Fruit fly (Drosophila melanogaster) whole organism, embryonic: ENCODE results near the gene CG7656.

Experiments
- Bdp1 ChIP-seq: fragments of 200-800 bp; sonication (Bioruptor generic); optimal IDR thresholded peaks from 3 replicates; lab custom pipeline; 2016; ENCODE audit warnings: missing biosample characterization, missing genetic modification characterization
- BtbVII ChIP-seq: fragments of 200-800 bp; sonication (Bioruptor generic); optimal IDR thresholded peaks from 3 replicates; lab custom pipeline; 2017; ENCODE audit warnings: missing biosample characterization, mild to moderate bottlenecking, missing genetic modification characterization
- CG10654 ChIP-seq: fragments of 200-800 bp; sonication (Bioruptor generic); optimal IDR thresholded peaks from 2 replicates; lab custom pipeline; 2016; ENCODE audit warnings: missing biosample characterization, missing genetic modification characterization
- CG12299 ChIP-seq: fragments of 200-800 bp; sonication (Bioruptor generic); optimal IDR thresholded peaks from 2 replicates; lab custom pipeline; 2018; ENCODE audit warnings: missing biosample characterization, mild to moderate bottlenecking, missing genetic modification characterization
- CG13424 ChIP-seq: fragments of 200-800 bp; sonication (Bioruptor generic); optimal IDR thresholded peaks from 2 replicates; lab custom pipeline; 2019; ENCODE audit warnings: missing biosample characterization, mild to moderate bottlenecking, missing genetic modification characterization, moderate library complexity
- CG14710 ChIP-seq: fragments of 200-800 bp; sonication (Bioruptor generic); optimal IDR thresholded peaks from 3 replicates; lab custom pipeline; 2019; ENCODE audit warnings: missing biosample characterization, mild to moderate bottlenecking, missing genetic modification characterization, moderate library complexity
- CG1647 ChIP-seq: fragments of 200-800 bp; sonication (Bioruptor generic); optimal IDR thresholded peaks from 3 replicates; lab custom pipeline; 2016; ENCODE audit warnings: missing biosample characterization, missing genetic modification characterization
- CG2120 ChIP-seq: fragments of 200-800 bp; sonication (Bioruptor generic); optimal IDR thresholded peaks from 3 replicates; lab custom pipeline; 2016; ENCODE audit warnings: missing biosample characterization, missing genetic modification characterization
- CG2875 ChIP-seq: fragments of 200-800 bp; sonication (Bioruptor generic); optimal IDR thresholded peaks from 2 replicates; lab custom pipeline; 2017; ENCODE audit warnings: missing biosample characterization, mild to moderate bottlenecking, missing genetic modification characterization, missing genetic modification reagents
- CG30431 ChIP-seq: fragments of 200-800 bp; sonication (Bioruptor generic); optimal IDR thresholded peaks from 2 replicates; lab custom pipeline; 2017; ENCODE audit warnings: missing biosample characterization, missing genetic modification characterization
- CG31365 ChIP-seq: fragments of 200-800 bp; sonication (Bioruptor generic); optimal IDR thresholded peaks from 2 replicates; lab custom pipeline; 2018; ENCODE audit warnings: missing biosample characterization, mild to moderate bottlenecking, missing genetic modification characterization
- CG32772 ChIP-seq: fragments of 200-800 bp; sonication (Bioruptor generic); IDR thresholded peaks from 2 replicates; pipeline ENCODE4 v1.3.6; 2022; ENCODE audit warnings: missing biosample characterization, missing genetic modification characterization
- CG3281 ChIP-seq: fragments of 200-800 bp; sonication (Bioruptor generic); optimal IDR thresholded peaks from 3 replicates; lab custom pipeline; 2017; ENCODE audit warnings: missing biosample characterization, mild to moderate bottlenecking, missing genetic modification characterization
- CG4404 ChIP-seq: fragments of 200-800 bp; sonication (Bioruptor generic); IDR thresholded peaks from 2 replicates; pipeline ENCODE4 v1.3.6; 2022; ENCODE audit warnings: missing biosample characterization, missing genetic modification characterization
- CG6175 ChIP-seq: fragments of 200-800 bp; sonication (Bioruptor generic); IDR thresholded peaks from 3 replicates; pipeline ENCODE4 v1.3.6; 2022; ENCODE audit warnings: missing biosample characterization, missing genetic modification characterization
- CG6654 ChIP-seq: fragments of 200-800 bp; sonication (Bioruptor generic); optimal IDR thresholded peaks from 2 replicates; lab custom pipeline; 2017; ENCODE audit warnings: missing biosample characterization, mild to moderate bottlenecking, missing genetic modification characterization
- CG6689 ChIP-seq: fragments of 200-800 bp; sonication (Bioruptor generic); IDR thresholded peaks from 2 replicates; pipeline ENCODE4 v1.3.6; 2022; ENCODE audit warnings: missing biosample characterization, missing genetic modification characterization
- CG6813 ChIP-seq: fragments of 200-800 bp; sonication (Bioruptor generic); optimal IDR thresholded peaks from 2 replicates; lab custom pipeline; 2017; ENCODE audit warnings: missing biosample characterization, missing genetic modification characterization, mild to moderate bottlenecking, moderate library complexity, missing genetic modification reagents
- CG8478 ChIP-seq: fragments of >200 bp; optimal IDR thresholded peaks from 2 replicates; lab custom pipeline; 2018
- CG9727 ChIP-seq: fragments of 200-800 bp; sonication (Bioruptor generic); optimal IDR thresholded peaks from 3 replicates; lab custom pipeline; 2017; ENCODE audit warnings: missing biosample characterization, mild to moderate bottlenecking, missing genetic modification characterization
- Doc3 ChIP-seq: fragments of 200-800 bp; sonication (Bioruptor generic); IDR thresholded peaks from 3 replicates; pipeline ENCODE4 v1.3.6; 2022; ENCODE audit warnings: missing biosample characterization, missing genetic modification characterization; ENCODE audit not compliant: partially characterized antibody
- Ets97D ChIP-seq: fragments of 200-800 bp; sonication (Bioruptor generic); optimal IDR thresholded peaks from 3 replicates; lab custom pipeline; 2016; ENCODE audit warnings: missing biosample characterization, missing genetic modification characterization
- Hand ChIP-seq: fragments of 200-800 bp; sonication (Bioruptor generic); optimal IDR thresholded peaks from 2 replicates; lab custom pipeline; 2017; ENCODE audit warnings: mild to moderate bottlenecking, missing biosample characterization, missing genetic modification reagents, missing genetic modification characterization
- Hsf ChIP-seq: fragments of 200-800 bp; sonication (Bioruptor generic); optimal IDR thresholded peaks from 3 replicates; lab custom pipeline; 2016; ENCODE audit warnings: missing biosample characterization, missing genetic modification characterization
- Max ChIP-seq: fragments of 200-800 bp; sonication (Bioruptor generic); optimal IDR thresholded peaks from 2 replicates; lab custom pipeline; 2016; ENCODE audit warnings: missing biosample characterization, mild to moderate bottlenecking, missing genetic modification characterization
- Opbp ChIP-seq: fragments of 200-800 bp; sonication (Bioruptor generic); IDR thresholded peaks from 3 replicates; pipeline ENCODE4 v1.3.6; 2022; ENCODE audit warnings: missing biosample characterization, missing genetic modification characterization; ENCODE audit not compliant: partially characterized antibody
- Sox102F ChIP-seq: fragments of 200-800 bp; sonication (Bioruptor generic); optimal IDR thresholded peaks from 2 replicates; lab custom pipeline; 2018; ENCODE audit warnings: missing biosample characterization, mild to moderate bottlenecking, missing genetic modification characterization, moderate library complexity
- YL-1 ChIP-seq: fragments of 200-800 bp; sonication (Bioruptor generic); optimal IDR thresholded peaks from 3 replicates; lab custom pipeline; 2017; ENCODE audit warnings: missing biosample characterization, mild to moderate bottlenecking, missing genetic modification characterization
- ab ChIP-seq: fragments of 200-800 bp; sonication (Bioruptor generic); optimal IDR thresholded peaks from 2 replicates; lab custom pipeline; 2016; ENCODE audit warnings: missing biosample characterization, missing genetic modification characterization
- abd-A ChIP-seq: fragments of 200-800 bp; sonication (Bioruptor generic); optimal IDR thresholded peaks from 3 replicates; lab custom pipeline; 2019; ENCODE audit warnings: missing biosample characterization, mild to moderate bottlenecking, missing genetic modification characterization, moderate library complexity
- bcd ChIP-seq: fragments of 200-800 bp; sonication (Bioruptor generic); optimal IDR thresholded peaks from 2 replicates; lab custom pipeline; 2017; ENCODE audit warnings: missing biosample characterization, mild to moderate bottlenecking, missing genetic modification characterization
- bowl ChIP-seq: fragments of 200-800 bp; sonication (Bioruptor generic); IDR thresholded peaks from 2 replicates; pipeline ENCODE4 v1.3.6; 2022; ENCODE audit warnings: missing biosample characterization, missing genetic modification characterization
- dpn ChIP-seq, 2 experiments: fragments of 200-800 bp; sonication (Bioruptor generic); optimal IDR thresholded peaks; 3 replicates each; lab custom pipeline; 2016; ENCODE audit warnings: missing biosample characterization in 2 of 2, missing genetic modification characterization in 2 of 2
- en ChIP-seq: fragments of 200-800 bp; sonication (Bioruptor generic); optimal IDR thresholded peaks from 2 replicates; lab custom pipeline; 2016; ENCODE audit warnings: missing biosample characterization, missing genetic modification characterization
- hkb ChIP-seq, 2 experiments: fragments of 200-800 bp in 1 of 2; fragments of >200 bp in 1 of 2; sonication (Bioruptor generic) in 1 of 2; IDR thresholded peaks in 1 of 2; optimal IDR thresholded peaks in 1 of 2; 2 replicates each; pipeline versions ENCODE4 v1.3.6 to Lab custom; 2017 to 2022; ENCODE audit warnings: missing biosample characterization in 1 of 2, missing genetic modification characterization in 1 of 2
- jing ChIP-seq: fragments of 200-800 bp; sonication (Bioruptor generic); optimal IDR thresholded peaks from 2 replicates; lab custom pipeline; 2018; ENCODE audit warnings: missing biosample characterization, mild to moderate bottlenecking, missing genetic modification characterization
- knrl ChIP-seq: fragments of 200-800 bp; sonication (Bioruptor generic); IDR thresholded peaks from 3 replicates; pipeline ENCODE4 v1.3.6; 2022; ENCODE audit warnings: missing biosample characterization, missing genetic modification characterization; ENCODE audit not compliant: partially characterized antibody
- lab ChIP-seq: fragments of 200-800 bp; sonication (Bioruptor generic); optimal IDR thresholded peaks from 3 replicates; lab custom pipeline; 2017; ENCODE audit warnings: missing biosample characterization, missing genetic modification characterization, mild to moderate bottlenecking, moderate library complexity, missing genetic modification reagents
- oc ChIP-seq: fragments of 200-800 bp; sonication (Bioruptor generic); optimal IDR thresholded peaks from 2 replicates; lab custom pipeline; 2018; ENCODE audit warnings: missing biosample characterization, mild to moderate bottlenecking, missing genetic modification characterization, moderate library complexity
- onecut ChIP-seq: fragments of 200-800 bp; sonication (Bioruptor generic); IDR thresholded peaks from 2 replicates; pipeline ENCODE4 v1.3.6; 2022; ENCODE audit warnings: missing biosample characterization, missing genetic modification characterization
- pan ChIP-seq, 4 experiments: fragments of >200 bp in 3 of 4; fragments of 200-800 bp in 1 of 4; sonication (Bioruptor generic) in 1 of 4; optimal IDR thresholded peaks in 3 of 4; IDR thresholded peaks in 1 of 4; 2 replicates each; pipeline versions ENCODE4 v1.3.6 to Lab custom; 2017 to 2022; ENCODE audit warnings: missing biosample characterization in 2 of 4, missing genetic modification characterization in 2 of 4, mixed read lengths in 1 of 4
- peb ChIP-seq: fragments of 200-800 bp; sonication (Bioruptor generic); IDR thresholded peaks from 2 replicates; pipeline ENCODE4 v1.3.6; 2022; ENCODE audit warnings: missing biosample characterization, missing genetic modification characterization
- pros ChIP-seq: fragments of 200-800 bp; sonication (Bioruptor generic); optimal IDR thresholded peaks from 3 replicates; lab custom pipeline; 2019; ENCODE audit warnings: missing biosample characterization, mild to moderate bottlenecking, missing genetic modification characterization, moderate library complexity
- ranshi ChIP-seq: fragments of 200-800 bp; sonication (Bioruptor generic); IDR thresholded peaks from 2 replicates; pipeline ENCODE4 v1.3.6; 2022; ENCODE audit warnings: missing biosample characterization, missing genetic modification characterization
- sc ChIP-seq, 3 experiments: fragments of >200 bp in 2 of 3; fragments of 200-800 bp in 1 of 3; sonication (Bioruptor generic) in 1 of 3; optimal IDR thresholded peaks; 2 replicates in 2 of 3; 3 replicates in 1 of 3; lab custom pipeline; 2017; ENCODE audit warnings: mild to moderate bottlenecking in 1 of 3, missing biosample characterization in 1 of 3, missing genetic modification characterization in 1 of 3, missing genetic modification reagents in 1 of 3
- sd ChIP-seq: fragments of 200-800 bp; sonication (Bioruptor generic); optimal IDR thresholded peaks from 3 replicates; lab custom pipeline; 2018; ENCODE audit warnings: missing biosample characterization, mild to moderate bottlenecking, missing genetic modification characterization, moderate library complexity
- shn ChIP-seq: fragments of 200-800 bp; sonication (Bioruptor generic); optimal IDR thresholded peaks from 3 replicates; lab custom pipeline; 2016; ENCODE audit warnings: missing biosample characterization, missing genetic modification characterization
- tin ChIP-seq: fragments of 200-800 bp; sonication (Bioruptor generic); optimal IDR thresholded peaks from 3 replicates; lab custom pipeline; 2016; ENCODE audit warnings: missing biosample characterization, missing genetic modification characterization
- tna ChIP-seq: fragments of 200-800 bp; sonication (Bioruptor generic); IDR thresholded peaks from 2 replicates; pipeline ENCODE4 v1.3.6; 2022; ENCODE audit warnings: missing biosample characterization, missing genetic modification characterization; ENCODE audit not compliant: partially characterized antibody

Gene CG7656

DNA sequence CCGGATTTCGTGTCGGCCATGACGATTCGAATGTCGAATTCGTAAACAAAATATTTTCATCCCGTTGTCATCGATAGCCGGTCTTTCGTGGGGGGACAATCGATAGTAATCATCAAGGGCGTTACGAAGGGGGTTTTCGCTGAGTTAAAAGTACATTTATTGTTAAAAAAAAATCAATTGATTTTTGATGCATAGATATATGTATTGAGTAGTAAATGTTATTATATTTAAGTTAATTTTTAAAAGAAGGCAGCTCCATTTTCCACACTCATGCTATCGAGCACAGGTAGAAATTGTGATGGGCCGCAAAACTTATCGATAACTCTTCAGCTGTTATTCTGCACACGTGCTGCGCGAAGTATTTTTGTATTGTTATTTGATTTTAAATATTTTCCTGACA lies 7.5 kb downstream of the CG7656 start, which contains the start of the genes mrn and CG12301 (continued):
- TF ChIP-seq tin (GFP tag; lab: Kevin White, UChicago) (peak; percentile 80), pan (optimal IDR thresholded peaks at IDR 0.05; lab: Kevin White, UChicago) (no peak), pan (GFP tag; optimal IDR thresholded peaks at IDR 0.05 in 1 of 2, IDR thresholded peaks at IDR 0.05 in 1 of 2) (peak in 1 of 2 experiments; percentile 96), CG4404 (GFP tag; lab: Robert Waterston, UW) (peak; percentile 90), hkb (optimal IDR thresholded peaks at IDR 0.05; lab: Kevin White, UChicago) (no peak), hkb (GFP tag; IDR thresholded peaks at IDR 0.05; lab: Robert Waterston, UW) (peak; percentile 58), shn (GFP tag; lab: Kevin White, UChicago) (peak; percentile 25), CG10654 (GFP tag; lab: Kevin White, UChicago) (peak; percentile 72), YL-1 (peak; percentile 69), CG2875 (GFP tag; lab: Kevin White, UChicago) (no peak), dpn (GFP tag; optimal IDR thresholded peaks at IDR 0.05; lab: Kevin White, UChicago) (peak; percentile 71 to 82), CG6175 (GFP tag; lab: Robert Waterston, UW) (peak; percentile 90), CG8478 (no peak), CG30431 (GFP tag; lab: Kevin White, UChicago) (peak; percentile 9), sc (optimal IDR thresholded peaks at IDR 0.05; lab: Kevin White, UChicago) (no peak), sc (GFP tag; optimal IDR thresholded peaks at IDR 0.05; lab: Kevin White, UChicago) (no peak), CG9727 (peak; percentile 87), lab (GFP tag; lab: Kevin White, UChicago) (no peak), CG3281 (GFP tag; lab: Kevin White, UChicago) (peak; percentile 83), Opbp (GFP tag; lab: Robert Waterston, UW) (peak; percentile 81), bowl (GFP tag; lab: Robert Waterston, UW) (no peak), en (GFP tag; lab: Kevin White, UChicago) (no peak), abd-A (no peak), CG13424 (tag; lab: Kevin White, UChicago) (peak; percentile 72), CG32772 (GFP tag; lab: Robert Waterston, UW) (peak; percentile 97), oc (no peak), CG31365 (tag; lab: Kevin White, UChicago) (no peak), bcd (no peak), Ets97D (GFP tag; lab: Kevin White, UChicago) (peak; percentile 64), Hsf (GFP tag; lab: Kevin White, UChicago) (peak; percentile 82), CG6654 (GFP tag; lab: Kevin White, UChicago) (peak; percentile 14), BtbVII (GFP tag; lab: Kevin White, UChicago) (no peak), CG2120 (GFP tag; lab: Kevin White, UChicago) (peak; percentile 91), jing (GFP tag; lab: Kevin White, UChicago) (no peak), Hand (GFP tag; lab: Kevin White, UChicago) (no peak), sd (tag; lab: Kevin White, UChicago) (peak; percentile 91), CG12299 (tag; lab: Kevin White, UChicago) (peak; percentile 20), onecut (GFP tag; lab: Robert Waterston, UW) (no peak; the same call in none of the 2 replicates), CG1647 (GFP tag; lab: Kevin White, UChicago) (peak; percentile 42), Sox102F (GFP tag; lab: Kevin White, UChicago) (no peak), CG6689 (GFP tag; lab: Robert Waterston, UW) (peak; percentile 74), ab (GFP tag; lab: Kevin White, UChicago) (no peak), ranshi (GFP tag; lab: Robert Waterston, UW) (peak; percentile 78), peb (GFP tag; lab: Robert Waterston, UW) (peak; percentile 86), CG6813 (no peak), CG14710 (tag; lab: Kevin White, UChicago) (peak; percentile 76), Max (GFP tag; lab: Kevin White, UChicago) (peak; percentile 95), Bdp1 (GFP tag; lab: Kevin White, UChicago) (peak; percentile 54), pros (GFP tag; lab: Kevin White, UChicago) (no peak), tna (GFP tag; lab: Robert Waterston, UW) (peak; percentile 84), Doc3 (GFP tag; lab: Robert Waterston, UW) (peak; percentile 94), knrl (GFP tag; lab: Robert Waterston, UW) (peak; percentile 95)
